Fruit fly (Drosophila melanogaster): ENCODE data around the gene CG3777.

The CG3777 gene

dm6 chrX:277885-278284 is 1.6 kb upstream of the CG3777 start:
- TF ChIP-seq ss (GFP tag; optimal IDR thresholded peaks at IDR 0.05) (no peak), Ets21C (GFP tag; optimal IDR thresholded peaks at IDR 0.05) (no peak), CG6276 (GFP tag; optimal IDR thresholded peaks at IDR 0.05) (no peak), Lpt (GFP tag; optimal IDR thresholded peaks at IDR 0.05) (no peak), topi (GFP tag; optimal IDR thresholded peaks at IDR 0.05) (no peak), CG10669 (GFP tag; optimal IDR thresholded peaks at IDR 0.05) (no peak), dsx (GFP tag; optimal IDR thresholded peaks at IDR 0.05; ENCODE audit: poor library complexity, severe bottlenecking) (no peak), svp (GFP tag) (no peak), CG11762 (GFP tag; optimal IDR thresholded peaks at IDR 0.05; ENCODE audit: insufficient read depth) (no peak), fkh (GFP tag; optimal IDR thresholded peaks at IDR 0.05) (no peak), CG8319 (GFP tag; optimal IDR thresholded peaks at IDR 0.05) (no peak), net (GFP tag; optimal IDR thresholded peaks at IDR 0.05) (no peak), fd85E (GFP tag; optimal IDR thresholded peaks at IDR 0.05) (no peak), Eip78C (GFP tag) (no peak), eg (GFP tag; IDR thresholded peaks at IDR 0.05) (no peak)

dm6 chrX:278370-279096 is 970 bp upstream of the CG3777 start:
- TF ChIP-seq CG3919 (GFP tag; optimal IDR thresholded peaks at IDR 0.05) (peak; percentile 11), Ets96B (tag; optimal IDR thresholded peaks at IDR 0.05) (peak; percentile 6), net (GFP tag; optimal IDR thresholded peaks at IDR 0.05) (peak; percentile 33), fd59A (GFP tag; optimal IDR thresholded peaks at IDR 0.05) (no peak), salr (GFP tag; optimal IDR thresholded peaks at IDR 0.05) (peak in 1 of 2 experiments; percentile 32), CG10631 (GFP tag; optimal IDR thresholded peaks at IDR 0.05) (peak; percentile 41), Smox (GFP tag; optimal IDR thresholded peaks at IDR 0.05) (no peak), Eip93F (GFP tag; optimal IDR thresholded peaks at IDR 0.05) (no peak), CG6163 (GFP tag; IDR thresholded peaks at IDR 0.05) (no peak), Eip78C (GFP tag) (peak; percentile 83), Hr4 (GFP tag; optimal IDR thresholded peaks at IDR 0.05) (peak; percentile 56), CG10669 (GFP tag; optimal IDR thresholded peaks at IDR 0.05) (peak; percentile 17), CG8119 (GFP tag; IDR thresholded peaks at IDR 0.05) (peak; percentile 39; the same call in 1 of the 3 replicates), CG31627 (GFP tag; optimal IDR thresholded peaks at IDR 0.05) (peak; percentile 28), CG6808 (GFP tag; optimal IDR thresholded peaks at IDR 0.05) (no peak), cyc (GFP tag; optimal IDR thresholded peaks at IDR 0.05) (peak; percentile 8), Lpt (GFP tag; optimal IDR thresholded peaks at IDR 0.05) (peak; percentile 7), dac (GFP tag; optimal IDR thresholded peaks at IDR 0.05) (no peak), CG32006 (GFP tag; optimal IDR thresholded peaks at IDR 0.05) (no peak), Sox15 (GFP tag; optimal IDR thresholded peaks at IDR 0.05) (no peak)

dm6 chrX:293254-293653 is 13.8 kb downstream of the CG3777 start:
- TF ChIP-seq svp (GFP tag) (peak; percentile 69), CG4318 (GFP tag; optimal IDR thresholded peaks at IDR 0.05) (peak; percentile 58), lz (GFP tag; optimal IDR thresholded peaks at IDR 0.05) (no peak), salr (GFP tag; optimal IDR thresholded peaks at IDR 0.05) (peak in 1 of 2 experiments; percentile 57), CG9139 (GFP tag; optimal IDR thresholded peaks at IDR 0.05) (no peak), Eip75B (GFP tag; optimal IDR thresholded peaks at IDR 0.05) (no peak), CG15336 (GFP tag; IDR thresholded peaks at IDR 0.05) (no peak; the same call in 1 of the 2 replicates), Gug (GFP tag; IDR thresholded peaks at IDR 0.05) (no peak), dac (GFP tag; optimal IDR thresholded peaks at IDR 0.05) (peak; percentile 0), ss (GFP tag; optimal IDR thresholded peaks at IDR 0.05) (no peak), achi (GFP tag; optimal IDR thresholded peaks at IDR 0.05) (peak; percentile 53), Hr4 (GFP tag; optimal IDR thresholded peaks at IDR 0.05) (peak; percentile 66), Lpt (GFP tag; optimal IDR thresholded peaks at IDR 0.05) (no peak), CG6854 (GFP tag; optimal IDR thresholded peaks at IDR 0.05) (no peak), CG10631 (GFP tag; optimal IDR thresholded peaks at IDR 0.05) (peak; percentile 20), Smox (GFP tag; optimal IDR thresholded peaks at IDR 0.05) (peak; percentile 31), CG11902 (GFP tag; optimal IDR thresholded peaks at IDR 0.05) (no peak), CG8632 (GFP tag; optimal IDR thresholded peaks at IDR 0.05) (peak; percentile 22), Ets21C (GFP tag; optimal IDR thresholded peaks at IDR 0.05) (no peak), fkh (GFP tag; optimal IDR thresholded peaks at IDR 0.05) (no peak), fd59A (GFP tag; optimal IDR thresholded peaks at IDR 0.05) (no peak), eg (GFP tag; IDR thresholded peaks at IDR 0.05) (no peak), Hr39 (GFP tag; optimal IDR thresholded peaks at IDR 0.05) (no peak), Met (GFP tag; optimal IDR thresholded peaks at IDR 0.05) (peak; percentile 27), Hr38 (GFP tag; optimal IDR thresholded peaks at IDR 0.05) (no peak), CG7368 (GFP tag; optimal IDR thresholded peaks at IDR 0.05) (no peak), CG1621 (tag; optimal IDR thresholded peaks at IDR 0.05) (no peak)
